Fruit fly (Drosophila melanogaster) whole organism, pupa: Measurements from ENCODE around the gene RpL13A.
A peak's percentile ranks its signal among the peaks of the same experiment; 100 is the strongest.

Experiments
- CG10348 ChIP-seq: fragments of 200-800 bp; sonication (Bioruptor generic); IDR thresholded peaks from 2 replicates; pipeline ENCODE4 v1.3.6; 2022; ENCODE audit warnings: missing biosample characterization, missing genetic modification characterization
- CG12605 ChIP-seq: fragments of 200-800 bp; sonication (Bioruptor generic); IDR thresholded peaks from 2 replicates; pipeline ENCODE4 v1.3.6; 2022; ENCODE audit warnings: missing biosample characterization, missing genetic modification characterization
- CG13204 ChIP-seq: fragments of 200-800 bp; sonication (Bioruptor generic); optimal IDR thresholded peaks from 2 replicates; lab custom pipeline; 2018; ENCODE audit warnings: missing biosample characterization, mild to moderate bottlenecking, missing genetic modification characterization, moderate library complexity
- CG14655 ChIP-seq: fragments of 200-800 bp; sonication (Bioruptor generic); optimal IDR thresholded peaks from 3 replicates; lab custom pipeline; 2017; ENCODE audit warnings: mild to moderate bottlenecking, missing biosample characterization, missing genetic modification reagents, missing genetic modification characterization
- CG15710 ChIP-seq: fragments of 200-800 bp; sonication (Bioruptor generic); optimal IDR thresholded peaks from 2 replicates; lab custom pipeline; 2018; ENCODE audit warnings: missing biosample characterization, mild to moderate bottlenecking, missing genetic modification characterization, moderate library complexity
- CG17806 ChIP-seq: fragments of 200-800 bp; sonication (Bioruptor generic); optimal IDR thresholded peaks from 2 replicates; lab custom pipeline; 2018; ENCODE audit warnings: missing biosample characterization, mild to moderate bottlenecking, missing genetic modification characterization, moderate library complexity
- CG32121 ChIP-seq: fragments of 200-800 bp; sonication (Bioruptor generic); IDR thresholded peaks from 2 replicates; pipeline ENCODE4 v1.3.6; 2022; ENCODE audit warnings: missing biosample characterization, missing genetic modification characterization
- CG34367 ChIP-seq: fragments of 200-800 bp; sonication (Bioruptor generic); optimal IDR thresholded peaks from 2 replicates; lab custom pipeline; 2018; ENCODE audit warnings: missing biosample characterization, mild to moderate bottlenecking, missing genetic modification characterization
- CG4496 ChIP-seq: fragments of 200-800 bp; sonication (Bioruptor generic); IDR thresholded peaks from 3 replicates; pipeline ENCODE4 v1.3.6; 2022; ENCODE audit warnings: missing biosample characterization, missing genetic modification characterization
- CG8159 ChIP-seq: fragments of 200-800 bp; sonication (Bioruptor generic); optimal IDR thresholded peaks from 3 replicates; lab custom pipeline; 2018; ENCODE audit warnings: missing biosample characterization, mild to moderate bottlenecking, missing genetic modification characterization, moderate library complexity
- CG8301 ChIP-seq: fragments of 200-800 bp; sonication (Bioruptor generic); optimal IDR thresholded peaks from 2 replicates; lab custom pipeline; 2018; ENCODE audit warnings: missing biosample characterization, mild to moderate bottlenecking, missing genetic modification characterization
- CG9948 ChIP-seq: fragments of 200-800 bp; sonication (Bioruptor generic); optimal IDR thresholded peaks from 2 replicates; lab custom pipeline; 2018; ENCODE audit warnings: missing biosample characterization, mild to moderate bottlenecking, missing genetic modification characterization, moderate library complexity
- D1 ChIP-seq: fragments of 200-800 bp; sonication (Bioruptor generic); optimal IDR thresholded peaks from 2 replicates; lab custom pipeline; 2018; ENCODE audit warnings: missing biosample characterization, mild to moderate bottlenecking, missing genetic modification characterization, moderate library complexity
- EcR ChIP-seq: fragments of 200-800 bp; sonication (Bioruptor generic); optimal IDR thresholded peaks from 3 replicates; lab custom pipeline; 2019; ENCODE audit warnings: missing biosample characterization, missing genetic modification characterization, mild to moderate bottlenecking, moderate library complexity, missing genetic modification reagents
- Ets98B ChIP-seq: fragments of 200-800 bp; sonication (Bioruptor generic); IDR thresholded peaks from 2 replicates; pipeline ENCODE4 v1.3.6; 2022; ENCODE audit warnings: missing biosample characterization, missing genetic modification characterization
- Pif1A ChIP-seq: fragments of 200-800 bp; sonication (Bioruptor generic); optimal IDR thresholded peaks from 3 replicates; lab custom pipeline; 2016; ENCODE audit warnings: missing biosample characterization, missing genetic modification characterization
- Pif1B ChIP-seq: fragments of 200-800 bp; sonication (Bioruptor generic); optimal IDR thresholded peaks from 3 replicates; lab custom pipeline; 2016; ENCODE audit warnings: missing biosample characterization, missing genetic modification characterization
- Snoo ChIP-seq: fragments of 200-800 bp; sonication (Bioruptor generic); optimal IDR thresholded peaks from 3 replicates; lab custom pipeline; 2017; ENCODE audit warnings: missing biosample characterization, mild to moderate bottlenecking, missing genetic modification characterization, inconsistent platforms
- fd96Ca ChIP-seq: fragments of 200-800 bp; sonication (Bioruptor generic); IDR thresholded peaks from 3 replicates; pipeline ENCODE4 v1.3.6; 2022; ENCODE audit warnings: missing biosample characterization, missing genetic modification characterization
- gl ChIP-seq: fragments of 200-800 bp; sonication (Bioruptor generic); optimal IDR thresholded peaks from 2 replicates; lab custom pipeline; 2018; ENCODE audit warnings: missing biosample characterization, mild to moderate bottlenecking, missing genetic modification characterization
- rn ChIP-seq: fragments of 200-800 bp; sonication (Bioruptor generic); IDR thresholded peaks from 2 replicates; pipeline ENCODE4 v1.3.6; 2022; ENCODE audit warnings: missing biosample characterization, missing genetic modification characterization

Gene RpL13A

DNA sequence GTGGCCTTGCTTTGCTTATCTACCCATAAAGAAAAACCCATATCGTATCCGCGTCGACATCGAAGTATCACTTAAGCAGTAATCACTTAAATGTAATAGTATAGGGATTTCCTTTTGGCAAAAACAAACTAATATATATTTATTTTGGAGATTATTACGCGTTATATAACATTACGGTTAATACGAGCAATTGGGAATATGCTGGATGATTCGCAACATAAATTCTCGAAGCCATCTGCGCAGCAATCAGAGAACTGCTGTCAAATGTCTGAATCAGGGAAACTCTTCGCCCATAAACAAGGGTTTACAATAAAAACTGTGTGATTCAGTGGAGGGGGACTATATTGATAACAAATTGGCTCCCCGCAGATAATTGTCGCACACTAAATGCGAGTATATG is 13.6 kb upstream of the RpL13A start:
- TF ChIP-seq D1 (tag; lab: Kevin White, UChicago) (no peak), Pif1A (GFP tag; lab: Kevin White, UChicago) (no peak), CG34367 (tag; lab: Kevin White, UChicago) (no peak), CG8301 (tag; lab: Kevin White, UChicago) (no peak), CG4496 (no peak), CG13204 (no peak), CG14655 (GFP tag; lab: Kevin White, UChicago) (no peak), gl (tag; lab: Kevin White, UChicago) (no peak), CG10348 (no peak), CG8159 (tag; lab: Kevin White, UChicago) (no peak), Snoo (tag; lab: Kevin White, UChicago) (no peak), CG15710 (tag; lab: Kevin White, UChicago) (no peak), CG17806 (tag; lab: Kevin White, UChicago) (no peak), fd96Ca (GFP tag; lab: Robert Waterston, UW) (no peak)

DNA sequence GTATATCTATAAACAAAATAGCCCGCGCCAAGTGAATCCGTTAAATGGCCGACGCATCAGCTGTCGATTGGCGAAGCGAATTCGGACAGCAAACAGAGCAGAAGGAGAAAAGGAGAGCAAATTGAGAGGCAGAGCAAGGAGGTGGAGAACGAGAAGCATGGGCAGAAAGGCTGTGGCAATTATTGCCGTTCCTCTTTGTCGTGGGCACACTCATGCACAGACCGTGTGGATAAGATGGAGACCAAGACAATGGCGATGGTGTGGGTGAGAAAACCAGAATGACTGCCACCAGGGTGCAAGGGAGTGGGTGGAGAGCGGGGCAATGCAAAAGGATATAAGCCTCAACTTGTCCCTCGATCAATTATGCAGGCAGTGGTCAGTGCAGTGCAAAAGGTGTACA is 13.1 kb upstream of the RpL13A start:
- TF ChIP-seq CG13204 (no peak), EcR (GFP tag; lab: Kevin White, UChicago) (peak; percentile 51)
- TF ChIP-seq, all 21 proteins: peak for 1

DNA sequence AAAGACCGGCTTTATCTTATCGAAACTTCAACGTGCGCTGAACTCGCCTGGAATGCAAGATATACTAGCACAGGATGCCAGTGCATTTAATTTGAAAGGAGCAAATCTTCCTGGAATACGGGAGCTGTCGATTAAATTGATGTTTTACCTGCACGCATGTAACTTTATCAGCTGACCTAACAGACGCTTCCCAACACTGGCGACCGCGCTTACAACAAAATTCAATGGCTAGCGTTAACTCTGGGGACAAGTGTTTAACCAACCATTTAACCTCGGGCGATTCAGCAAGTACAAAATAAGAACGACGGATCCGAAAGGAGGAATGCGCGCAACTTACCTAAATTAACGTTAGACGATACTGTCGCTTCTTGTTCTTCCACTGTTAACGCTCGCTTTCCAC is 12.5 kb upstream of the RpL13A start:
- TF ChIP-seq Ets98B (GFP tag; lab: Robert Waterston, UW) (no peak), CG8301 (tag; lab: Kevin White, UChicago) (no peak), CG10348 (no peak), Pif1B (GFP tag; lab: Kevin White, UChicago) (no peak), CG14655 (GFP tag; lab: Kevin White, UChicago) (no peak), gl (tag; lab: Kevin White, UChicago) (no peak), CG9948 (tag; lab: Kevin White, UChicago) (no peak), CG34367 (tag; lab: Kevin White, UChicago) (no peak)

DNA sequence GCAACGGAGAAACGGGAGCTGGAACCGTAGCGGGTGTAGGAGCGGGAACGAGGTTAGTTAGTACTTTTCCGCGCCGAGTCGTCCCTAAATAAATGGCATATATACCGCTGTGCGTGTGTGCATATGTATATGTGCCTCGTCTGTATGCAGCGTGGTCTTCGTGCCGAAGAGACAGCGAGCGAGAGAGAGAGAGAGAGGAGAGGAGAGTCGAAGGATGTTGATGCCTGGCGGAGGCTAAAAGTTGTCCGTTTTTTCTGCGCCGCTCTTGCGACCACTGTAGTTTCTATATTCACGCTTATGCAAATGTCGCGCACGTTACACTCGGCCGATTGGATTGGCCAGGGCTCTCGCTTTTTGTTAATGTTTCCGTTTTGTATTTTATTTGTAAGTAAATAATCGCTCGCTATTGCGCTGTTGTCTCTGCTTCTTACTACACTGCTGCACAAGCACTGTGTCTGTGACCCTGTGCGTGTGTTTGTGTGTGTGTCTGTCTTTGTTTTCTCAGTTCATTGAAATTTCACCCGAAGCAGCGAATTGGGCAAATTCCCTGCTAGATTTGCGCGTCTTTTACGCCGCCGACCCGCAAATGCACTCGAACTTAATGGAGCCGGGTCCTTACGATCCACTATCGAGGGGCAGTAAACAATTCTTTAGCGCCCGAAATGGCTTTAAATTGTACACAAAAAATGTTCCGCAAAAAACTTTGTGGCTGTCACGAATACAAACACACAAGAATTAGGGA is 11.7 kb upstream of the RpL13A start, which contains the start of gene Rga:
Gene Rga (minus strand): TSS at position 741 of the 742 bp plus-strand sequence.
- TF ChIP-seq EcR (GFP tag; lab: Kevin White, UChicago): peak; percentile 85
- no peak for TF ChIP-seq CG17806 (tag; lab: Kevin White, UChicago)
- TF ChIP-seq Snoo (tag; lab: Kevin White, UChicago): no peak
- no peak for TF ChIP-seq CG8159 (tag; lab: Kevin White, UChicago)
- 0 out of 2 replicates have a peak, but pooled peaks have one; percentile 24 for TF ChIP-seq CG12605
- no peak for TF ChIP-seq CG13204

DNA sequence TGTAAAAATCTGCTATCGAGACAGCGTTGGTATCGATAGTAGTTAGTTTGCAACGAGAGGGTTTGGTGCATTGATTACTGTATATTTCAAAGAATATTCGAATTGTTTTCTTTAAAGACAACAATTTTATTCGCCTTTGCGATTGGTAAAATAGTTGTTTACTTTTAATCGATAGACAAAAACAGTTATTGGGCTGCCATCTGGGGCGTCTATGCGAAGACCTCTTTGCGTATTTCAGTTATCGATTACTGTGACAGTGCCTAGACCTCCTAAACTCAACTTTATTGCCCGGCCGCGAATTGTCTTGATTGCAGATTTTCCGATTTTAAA is 11.2 kb upstream of the RpL13A start, which contains the start of gene Atu:
Gene Atu (plus strand): TSS at position 245 of the 330 bp plus-strand sequence.
- TF ChIP-seq CG4496 (no peak), CG12605 (no peak), CG32121 (GFP tag; lab: Robert Waterston, UW) (no peak), CG34367 (tag; lab: Kevin White, UChicago) (no peak), CG10348 (no peak), Pif1B (GFP tag; lab: Kevin White, UChicago) (no peak), Snoo (tag; lab: Kevin White, UChicago) (no peak), CG17806 (tag; lab: Kevin White, UChicago) (no peak), D1 (tag; lab: Kevin White, UChicago) (no peak), EcR (GFP tag; lab: Kevin White, UChicago) (no peak), CG14655 (GFP tag; lab: Kevin White, UChicago) (no peak), CG9948 (tag; lab: Kevin White, UChicago) (no peak), CG13204 (no peak), CG8301 (tag; lab: Kevin White, UChicago) (no peak)
- TF ChIP-seq, all 21 proteins: peak for 0

DNA sequence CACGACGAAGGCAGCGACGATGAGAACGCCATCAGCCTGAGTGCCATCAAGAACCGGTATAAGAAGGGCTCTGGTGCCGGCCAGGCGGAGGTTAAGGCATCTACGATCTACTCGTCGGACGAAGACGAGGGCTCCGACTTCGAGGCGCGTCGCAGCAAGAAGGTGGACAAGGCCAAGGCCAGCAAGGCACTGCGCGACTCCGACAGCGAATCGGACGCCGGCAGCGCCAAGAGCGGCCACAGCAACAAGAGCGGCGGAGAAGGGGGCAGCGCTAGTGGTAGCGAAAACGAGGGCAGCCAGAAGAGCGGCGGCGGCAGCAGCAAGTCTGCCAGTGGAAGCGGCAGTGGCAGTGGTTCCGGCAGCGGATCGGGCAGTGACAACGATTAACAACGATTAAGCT is 8.8 kb upstream of the RpL13A start:
- TF ChIP-seq EcR (GFP tag; lab: Kevin White, UChicago) (peak; percentile 85), CG14655 (GFP tag; lab: Kevin White, UChicago) (no peak), CG13204 (peak; percentile 79)

DNA sequence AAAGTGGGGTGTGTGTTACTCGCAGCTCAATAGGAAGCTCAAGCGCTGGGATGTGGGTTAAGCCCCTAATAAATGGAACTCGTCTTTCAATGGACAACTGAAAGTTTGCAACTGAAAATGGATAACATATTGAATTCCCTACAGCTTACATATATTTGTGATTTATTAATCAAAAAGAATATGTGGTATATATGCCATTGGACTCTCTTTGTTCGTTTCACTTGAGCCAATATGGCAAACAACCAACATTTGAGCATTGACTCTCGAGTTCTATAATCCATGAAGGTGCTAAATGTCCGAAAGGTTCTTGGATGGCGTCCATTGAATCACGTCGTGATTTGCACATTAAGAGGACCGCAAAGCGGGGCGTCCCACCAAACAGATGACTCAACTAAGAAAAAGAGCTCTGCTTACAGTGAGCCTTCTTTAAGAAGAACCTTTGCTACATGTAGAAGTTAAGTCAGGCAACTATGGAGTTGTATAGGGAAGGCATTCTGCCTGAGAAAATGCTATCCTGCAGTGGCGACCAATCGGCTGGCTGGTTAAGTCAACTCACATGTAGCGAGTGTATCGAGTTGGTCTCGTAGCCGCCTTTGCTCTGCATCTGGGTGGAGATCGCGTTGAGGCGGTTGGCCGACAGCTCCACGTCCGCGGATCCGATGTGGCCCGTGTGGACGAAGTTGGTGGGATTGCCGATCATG is 6.2 kb upstream of the RpL13A start:
- TF ChIP-seq CG12605: no peak
- no peak for TF ChIP-seq CG10348
- TF ChIP-seq Pif1A (GFP tag; lab: Kevin White, UChicago): peak; percentile 16
- TF ChIP-seq CG34367 (tag; lab: Kevin White, UChicago): no peak
- TF ChIP-seq CG32121 (GFP tag; lab: Robert Waterston, UW): peak; percentile 56
- peak; percentile 63 for TF ChIP-seq fd96Ca (GFP tag; lab: Robert Waterston, UW)
- TF ChIP-seq rn (GFP tag; lab: Robert Waterston, UW): no peak
- peak; percentile 55 for TF ChIP-seq Ets98B (GFP tag; lab: Robert Waterston, UW)
- peak; percentile 34 for TF ChIP-seq CG8159 (tag; lab: Kevin White, UChicago)
- TF ChIP-seq CG9948 (tag; lab: Kevin White, UChicago): peak; percentile 32
- TF ChIP-seq CG14655 (GFP tag; lab: Kevin White, UChicago): no peak
- TF ChIP-seq CG17806 (tag; lab: Kevin White, UChicago): peak; percentile 22
- TF ChIP-seq Pif1B (GFP tag; lab: Kevin White, UChicago): no peak
- peak; percentile 53 for TF ChIP-seq CG8301 (tag; lab: Kevin White, UChicago)
- TF ChIP-seq CG4496: peak; percentile 46; the same call in 2 of the 3 replicates
- TF ChIP-seq EcR (GFP tag; lab: Kevin White, UChicago): no peak
- TF ChIP-seq CG15710 (tag; lab: Kevin White, UChicago): peak; percentile 50
- peak; percentile 7 for TF ChIP-seq gl (tag; lab: Kevin White, UChicago)
- TF ChIP-seq Snoo (tag; lab: Kevin White, UChicago): peak; percentile 22
- TF ChIP-seq D1 (tag; lab: Kevin White, UChicago): no peak
- TF ChIP-seq CG13204: no peak
